Worm (Caenorhabditis elegans): Measurements from ENCODE around the gene pept-2.

- TF ChIP-seq nhr-11 (tag; optimal IDR thresholded peaks at IDR 0.05), result no peak
- no peak for TF ChIP-seq ztf-11 (tag; optimal IDR thresholded peaks at IDR 0.05)
- TF ChIP-seq pqm-1 (tag; optimal IDR thresholded peaks at IDR 0.05), result no peak
- TF ChIP-seq nhr-77 (tag; optimal IDR thresholded peaks at IDR 0.05), result no peak
These were observed 9.9 kb upstream of the pept-2 start, which contains the start of gene swt-3 for ce11 chrIV:10780583-10780982.

Measured in whole organism, L3 larva.